Worm (Caenorhabditis elegans) whole organism, L3 larva: Measurements from ENCODE around the gene F45D3.1.

Source experiments
- R02D3.7 ChIP-seq: fragments of 150-350 bp; optimal IDR thresholded peaks from 2 replicates; lab custom pipeline; 2014; ENCODE audit warnings: missing biosample characterization, missing genetic modification characterization
- aly-2 ChIP-seq: fragments of 150-350 bp; optimal IDR thresholded peaks from 2 replicates; lab custom pipeline; 2014; ENCODE audit warnings: missing biosample characterization, missing genetic modification characterization
- ama-1 ChIP-seq: fragments of 150-350 bp; optimal IDR thresholded peaks from 2 replicates; lab custom pipeline; 2018
- ceh-16 ChIP-seq: sonication (generic microtip); optimal IDR thresholded peaks from 2 replicates; lab custom pipeline; 2017; ENCODE audit warnings: missing biosample characterization, missing genetic modification characterization
- ceh-28 ChIP-seq: fragments of 150-350 bp; optimal IDR thresholded peaks from 2 replicates; lab custom pipeline; 2014; ENCODE audit warnings: missing biosample characterization, missing genetic modification reagents, missing genetic modification characterization
- ceh-82 ChIP-seq: fragments of 150-350 bp; optimal IDR thresholded peaks from 2 replicates; lab custom pipeline; 2014; ENCODE audit warnings: missing biosample characterization, missing genetic modification characterization
- ceh-9 ChIP-seq: sonication (generic microtip); optimal IDR thresholded peaks from 2 replicates; lab custom pipeline; 2018; ENCODE audit warnings: missing biosample characterization, missing genetic modification characterization
- egl-5 ChIP-seq: fragments of 150-350 bp; optimal IDR thresholded peaks from 2 replicates; lab custom pipeline; 2017; ENCODE audit warnings: missing biosample characterization, missing genetic modification reagents, missing genetic modification characterization, inconsistent platforms
- elt-1 ChIP-seq: fragments of 150-350 bp; optimal IDR thresholded peaks from 2 replicates; lab custom pipeline; 2014; ENCODE audit warnings: missing biosample characterization, missing genetic modification characterization
- elt-2 ChIP-seq: sonication (generic microtip); optimal IDR thresholded peaks from 2 replicates; lab custom pipeline; 2016; ENCODE audit warnings: missing genetic modification reagents, mild to moderate bottlenecking, missing genetic modification characterization, missing compliant biosample characterization
- elt-3 ChIP-seq, 3 experiments: fragments of 150-350 bp in 1 of 3; sonication (generic microtip) in 2 of 3; optimal IDR thresholded peaks; 2 replicates in 2 of 3; 4 replicates in 1 of 3; lab custom pipeline; 2014 to 2017; ENCODE audit warnings: missing biosample characterization in 3 of 3, missing genetic modification characterization in 3 of 3
- fkh-10 ChIP-seq: sonication (generic microtip); optimal IDR thresholded peaks from 2 replicates; lab custom pipeline; 2017; ENCODE audit warnings: missing biosample characterization, missing genetic modification reagents, missing genetic modification characterization
- fkh-2 ChIP-seq: fragments of 150-350 bp; optimal IDR thresholded peaks from 2 replicates; lab custom pipeline; 2014; ENCODE audit warnings: missing biosample characterization, missing genetic modification reagents, missing genetic modification characterization
- fos-1 ChIP-seq: fragments of 150-350 bp; optimal IDR thresholded peaks from 2 replicates; lab custom pipeline; 2014; ENCODE audit warnings: missing biosample characterization, missing genetic modification characterization
- hmg-11 ChIP-seq: sonication (generic microtip); optimal IDR thresholded peaks from 2 replicates; lab custom pipeline; 2016; ENCODE audit warnings: missing genetic modification characterization, missing compliant biosample characterization
- jun-1 ChIP-seq: fragments of 150-350 bp; optimal IDR thresholded peaks from 2 replicates; lab custom pipeline; 2014; ENCODE audit warnings: missing biosample characterization, missing genetic modification reagents, missing genetic modification characterization
- lin-15B ChIP-seq: fragments of 150-350 bp; optimal IDR thresholded peaks from 2 replicates; lab custom pipeline; 2014; ENCODE audit warnings: missing biosample characterization, missing genetic modification characterization
- lin-39 ChIP-seq: fragments of 150-350 bp; optimal IDR thresholded peaks from 2 replicates; lab custom pipeline; 2018; ENCODE audit warnings: missing biosample characterization, missing genetic modification reagents, missing genetic modification characterization
- lsy-12 ChIP-seq: sonication (generic microtip); optimal IDR thresholded peaks from 2 replicates; lab custom pipeline; 2016; ENCODE audit warnings: mild to moderate bottlenecking, missing genetic modification characterization, missing compliant biosample characterization
- mml-1 ChIP-seq: fragments of 150-350 bp; sonication (generic microtip); optimal IDR thresholded peaks from 3 replicates; lab custom pipeline; 2014; ENCODE audit warnings: missing biosample characterization, missing genetic modification characterization
- nfya-1 ChIP-seq: sonication (generic microtip); optimal IDR thresholded peaks from 2 replicates; lab custom pipeline; 2017; ENCODE audit warnings: missing genetic modification characterization, mild to moderate bottlenecking, missing compliant biosample characterization, antibody characterized with exemption, moderate library complexity; ENCODE audit not compliant: insufficient read depth
- nhr-12 ChIP-seq: fragments of 150-350 bp; optimal IDR thresholded peaks from 2 replicates; lab custom pipeline; 2014; ENCODE audit warnings: missing biosample characterization, missing genetic modification characterization
- nhr-237 ChIP-seq: fragments of 150-350 bp; optimal IDR thresholded peaks from 2 replicates; lab custom pipeline; 2014; ENCODE audit warnings: missing biosample characterization, missing genetic modification characterization
- nhr-25 ChIP-seq: sonication (generic microtip); optimal IDR thresholded peaks from 2 replicates; lab custom pipeline; 2017; ENCODE audit warnings: missing biosample characterization, missing genetic modification characterization
- nhr-28 ChIP-seq: fragments of 150-350 bp; optimal IDR thresholded peaks from 2 replicates; lab custom pipeline; 2014; ENCODE audit warnings: missing biosample characterization, missing genetic modification characterization
- nhr-43 ChIP-seq: sonication (generic microtip); optimal IDR thresholded peaks from 2 replicates; lab custom pipeline; 2016; ENCODE audit warnings: mild to moderate bottlenecking, missing genetic modification characterization, missing compliant biosample characterization; ENCODE audit not compliant: poor library complexity, severe bottlenecking
- nhr-77 ChIP-seq: fragments of 150-350 bp; optimal IDR thresholded peaks from 2 replicates; lab custom pipeline; 2014; ENCODE audit warnings: missing biosample characterization, missing genetic modification characterization
- pha-4 ChIP-seq: fragments of 150-350 bp; optimal IDR thresholded peaks from 2 replicates; lab custom pipeline; 2014; ENCODE audit warnings: missing biosample characterization, missing genetic modification reagents, missing genetic modification characterization
- pqm-1 ChIP-seq: fragments of 150-350 bp; optimal IDR thresholded peaks from 2 replicates; lab custom pipeline; 2017; ENCODE audit warnings: missing biosample characterization, missing genetic modification characterization, inconsistent platforms
- skn-1 ChIP-seq: fragments of 150-350 bp; optimal IDR thresholded peaks from 2 replicates; lab custom pipeline; 2014; ENCODE audit warnings: missing biosample characterization, missing genetic modification characterization
- snpc-4 ChIP-seq: fragments of 150-350 bp; optimal IDR thresholded peaks from 2 replicates; lab custom pipeline; 2014; ENCODE audit warnings: missing biosample characterization, missing genetic modification characterization
- unc-39 ChIP-seq: sonication (generic microtip); optimal IDR thresholded peaks from 4 replicates; lab custom pipeline; 2017; ENCODE audit warnings: missing biosample characterization, missing genetic modification characterization
- unc-62 ChIP-seq: fragments of 150-350 bp; sonication (generic microtip); optimal IDR thresholded peaks from 4 replicates; lab custom pipeline; 2014; ENCODE audit warnings: missing biosample characterization, missing genetic modification reagents, missing genetic modification characterization
- zag-1 ChIP-seq: fragments of 150-350 bp; optimal IDR thresholded peaks from 2 replicates; lab custom pipeline; 2014; ENCODE audit warnings: missing biosample characterization, missing genetic modification characterization
- ztf-11 ChIP-seq: fragments of 150-350 bp; optimal IDR thresholded peaks from 2 replicates; lab custom pipeline; 2014; ENCODE audit warnings: missing biosample characterization, missing genetic modification characterization
- ztf-4 ChIP-seq: fragments of 150-350 bp; optimal IDR thresholded peaks from 2 replicates; lab custom pipeline; 2014; ENCODE audit warnings: missing biosample characterization, missing genetic modification characterization

F45D3.1 gene

ce11 chrV:12567312-12567711, 40.5 kb downstream of the F45D3.1 start:
- no peak for TF ChIP-seq pha-4 (tag; lab: Kevin White, UChicago)
- no peak for TF ChIP-seq nhr-237 (tag; lab: Kevin White, UChicago)
- no peak for TF ChIP-seq nhr-25 (tag; lab: Kevin White, UChicago)
- no peak for TF ChIP-seq ztf-11 (tag; lab: Kevin White, UChicago)
- no peak for TF ChIP-seq fkh-10 (GFP tag; lab: Kevin White, UChicago)
- TF ChIP-seq nhr-12: no peak
- TF ChIP-seq skn-1: no peak
- no peak for TF ChIP-seq ceh-16 (tag; lab: Kevin White, UChicago)
- TF ChIP-seq ceh-82 (tag; lab: Kevin White, UChicago): no peak
- TF ChIP-seq elt-2 (tag; lab: Kevin White, UChicago): no peak
- no peak for TF ChIP-seq ceh-28 (tag; lab: Kevin White, UChicago)
- TF ChIP-seq aly-2: no peak
- no peak for TF ChIP-seq hmg-11
- TF ChIP-seq elt-3 (tag; optimal IDR thresholded peaks at IDR 0.05; lab: Kevin White, UChicago): no peak

- TF ChIP-seq nhr-28 (tag; lab: Kevin White, UChicago) (no peak), ztf-4 (tag; lab: Kevin White, UChicago) (no peak), elt-3 (tag; optimal IDR thresholded peaks at IDR 0.05; lab: Kevin White, UChicago) (no peak), nfya-1 (no peak), fkh-2 (tag; lab: Kevin White, UChicago) (no peak), hmg-11 (no peak), snpc-4 (no peak), lin-15B (tag; lab: Kevin White, UChicago) (no peak), unc-39 (tag; lab: Kevin White, UChicago) (no peak), pha-4 (tag; lab: Kevin White, UChicago) (no peak), aly-2 (no peak), egl-5 (no peak), ztf-11 (tag; lab: Kevin White, UChicago) (no peak), fos-1 (tag; lab: Kevin White, UChicago) (no peak), lsy-12 (no peak), jun-1 (tag; lab: Kevin White, UChicago) (no peak), unc-62 (GFP tag; lab: Kevin White, UChicago) (no peak), nhr-12 (no peak), nhr-237 (tag; lab: Kevin White, UChicago) (no peak)
- TF ChIP-seq, all 47 proteins: peak for 0
These were observed 41.0 kb downstream of the F45D3.1 start, which contains the start of gene E02A10.4 for ce11 chrV:12567850-12568249. Gene E02A10.4, minus strand, starts transcription at chrV:12567950.

DNA sequence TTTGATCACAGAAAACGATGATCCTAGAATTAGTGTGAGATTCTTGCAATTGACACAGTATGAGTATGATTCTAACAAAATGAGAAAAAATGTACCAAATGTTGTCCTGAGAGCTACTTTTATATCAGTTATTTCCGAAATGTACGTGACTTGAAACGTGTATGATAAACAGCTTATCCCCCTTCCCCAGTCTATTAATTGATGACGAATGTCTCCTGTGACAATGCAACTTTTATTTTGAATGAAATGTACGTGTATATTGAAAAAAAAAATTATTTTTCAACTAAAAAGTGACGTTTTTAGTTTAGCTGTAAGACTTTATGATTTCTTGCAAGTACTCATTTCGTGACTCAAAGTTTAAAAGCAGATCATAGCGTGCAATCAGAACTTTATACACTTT, 43.4 kb downstream of the F45D3.1 start:
- TF ChIP-seq ztf-4 (tag; lab: Kevin White, UChicago): no peak
- TF ChIP-seq pqm-1 (tag; lab: Kevin White, UChicago): no peak
- no peak for TF ChIP-seq ztf-11 (tag; lab: Kevin White, UChicago)
- TF ChIP-seq nhr-43: no peak
- no peak for TF ChIP-seq elt-3 (tag; optimal IDR thresholded peaks at IDR 0.05; lab: Kevin White, UChicago)
- TF ChIP-seq, all 47 proteins: peak for 0

DNA sequence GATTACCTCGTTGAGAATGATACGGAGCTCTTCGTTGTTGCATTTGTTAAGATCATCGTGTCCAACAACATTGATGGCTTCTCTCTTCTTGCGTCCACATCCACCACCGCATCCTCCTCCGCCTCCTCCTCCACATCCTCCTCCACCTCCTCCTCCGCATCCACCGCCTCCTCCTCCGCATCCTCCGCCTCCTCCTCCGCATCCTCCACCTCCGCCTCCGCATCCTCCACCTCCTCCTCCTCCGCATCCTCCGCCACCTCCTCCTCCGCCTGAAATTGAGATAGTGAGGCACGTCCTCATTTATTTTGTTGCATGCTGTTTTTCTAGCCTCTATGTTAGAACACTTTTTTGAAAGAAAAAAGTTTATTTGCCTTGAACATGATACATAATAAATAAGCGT, 49.0 kb downstream of the F45D3.1 start:
- TF ChIP-seq nhr-77 (no peak), ama-1 (lab: Kevin White, UChicago) (no peak), ceh-9 (tag; lab: Kevin White, UChicago) (no peak), ceh-28 (tag; lab: Kevin White, UChicago) (no peak), lin-15B (tag; lab: Kevin White, UChicago) (no peak), hmg-11 (no peak), ztf-4 (tag; lab: Kevin White, UChicago) (no peak), nhr-25 (tag; lab: Kevin White, UChicago) (no peak), elt-1 (tag; lab: Kevin White, UChicago) (no peak), lin-39 (tag; lab: Kevin White, UChicago) (no peak)

DNA sequence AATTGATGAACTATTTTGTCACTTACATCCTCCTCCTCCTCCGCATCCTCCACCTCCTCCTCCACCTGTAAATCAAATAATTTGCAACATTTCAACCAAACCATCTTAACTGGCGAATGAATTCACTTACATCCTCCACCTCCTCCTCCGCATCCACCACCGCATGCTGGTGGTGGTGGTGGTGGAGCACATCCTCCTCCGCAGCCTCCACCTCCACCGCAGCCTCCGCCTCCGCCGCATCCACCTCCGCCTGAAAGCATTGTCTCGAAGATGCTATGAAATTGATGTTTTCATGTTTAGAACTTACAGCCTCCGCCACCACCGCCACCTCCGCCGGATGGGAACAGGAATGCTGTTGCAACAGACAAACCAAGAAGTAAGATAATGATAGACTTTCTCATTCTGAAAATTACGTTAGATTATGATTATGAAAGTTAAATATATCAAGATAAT, 49.7 kb downstream of the F45D3.1 start, which contains the start of gene grl-23:
Gene grl-23, minus strand, starts transcription at position 403 of the 453 bp plus-strand sequence.
- TF ChIP-seq zag-1 (tag; lab: Kevin White, UChicago): no peak
- no peak for TF ChIP-seq lsy-12
- no peak for TF ChIP-seq R02D3.7 (tag; lab: Kevin White, UChicago)
- TF ChIP-seq lin-15B (tag; lab: Kevin White, UChicago): no peak
- TF ChIP-seq nfya-1: no peak
- TF ChIP-seq lin-39 (tag; lab: Kevin White, UChicago): no peak
- TF ChIP-seq skn-1: no peak
- TF ChIP-seq pqm-1 (tag; lab: Kevin White, UChicago): no peak
- no peak for TF ChIP-seq mml-1 (tag; lab: Kevin White, UChicago)
- TF ChIP-seq nhr-237 (tag; lab: Kevin White, UChicago): no peak
- no peak for TF ChIP-seq ceh-9 (tag; lab: Kevin White, UChicago)
